Worm (Caenorhabditis elegans) whole organism, early embryonic: ENCODE data around the gene col-14.

Experiments used
- B0310.2 ChIP-seq: sonication (generic microtip); optimal IDR thresholded peaks from 2 replicates; lab custom pipeline; 2016; ENCODE audit warnings: mild to moderate bottlenecking, missing genetic modification characterization, missing compliant biosample characterization
- aly-1 ChIP-seq: sonication (generic microtip); optimal IDR thresholded peaks from 2 replicates; lab custom pipeline; 2016; ENCODE audit warnings: missing genetic modification characterization, missing compliant biosample characterization
- ama-1 ChIP-seq: fragments of 150-350 bp; optimal IDR thresholded peaks from 2 replicates; lab custom pipeline; 2014
- flt-1 ChIP-seq: fragments of 200-800 bp; sonication (Bioruptor generic); IDR thresholded peaks from 2 replicates; pipeline ENCODE4 v1.3.6; 2022; ENCODE audit warnings: missing genetic modification characterization, missing compliant biosample characterization
- hnd-1 ChIP-seq: sonication (generic microtip); optimal IDR thresholded peaks from 2 replicates; lab custom pipeline; 2016; ENCODE audit warnings: missing genetic modification characterization, missing compliant biosample characterization
- pes-1 ChIP-seq: fragments of 200-800 bp; sonication (Bioruptor generic); IDR thresholded peaks from 2 replicates; pipeline ENCODE4 v1.3.6; 2022; ENCODE audit warnings: missing genetic modification reagents, missing genetic modification characterization, missing compliant biosample characterization
- scrt-1 ChIP-seq: fragments of 200-800 bp; sonication (Bioruptor generic); IDR thresholded peaks from 2 replicates; pipeline ENCODE4 v1.3.6; 2022; ENCODE audit warnings: missing genetic modification characterization, missing compliant biosample characterization
- tbx-37 ChIP-seq: fragments of 200-800 bp; sonication (Bioruptor generic); conservative IDR thresholded peaks from 2 replicates; pipeline ENCODE4 v1.3.6; 2022; ENCODE audit warnings: missing genetic modification reagents, missing genetic modification characterization, missing compliant biosample characterization

DNA sequence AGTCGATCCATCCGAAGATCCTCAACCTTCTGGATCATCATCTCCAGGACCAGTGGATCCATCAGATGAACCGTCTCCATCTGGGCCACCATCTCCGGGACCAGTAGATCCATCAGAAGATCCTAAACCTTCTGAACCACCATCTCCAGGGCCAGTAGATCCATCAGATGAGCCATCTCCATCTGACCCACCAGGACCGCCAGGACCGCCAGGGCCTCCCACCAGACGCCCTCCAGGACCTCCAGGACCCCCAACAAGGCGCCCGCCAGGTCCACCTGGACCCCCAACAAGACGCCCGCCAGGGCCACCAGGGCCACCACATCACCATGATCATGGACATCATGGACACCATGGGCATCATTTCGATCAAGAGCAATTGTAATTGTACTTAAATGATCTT lies 25.9 kb upstream of the col-14 start:
- TF ChIP-seq ama-1 (lab: Kevin White, UChicago) (no peak), tbx-37 (GFP tag; lab: Robert Waterston, UW) (no peak), scrt-1 (no peak), flt-1 (GFP tag; lab: Robert Waterston, UW) (no peak), B0310.2 (tag; lab: Kevin White, UChicago) (no peak), hnd-1 (no peak), aly-1 (no peak), pes-1 (GFP tag; lab: Robert Waterston, UW) (no peak)
